Worm (Caenorhabditis elegans) whole organism, L4 larva: Measurements from ENCODE around the gene icln-1.

Source experiments
- F26F4.8 ChIP-seq: fragments of 200-800 bp; sonication (Bioruptor generic); conservative IDR thresholded peaks from 2 replicates; pipeline ENCODE4 v1.3.6; 2022; ENCODE audit warnings: missing genetic modification characterization, missing compliant biosample characterization
- aha-1 ChIP-seq: fragments of 150-350 bp; peaks from one replicate; lab custom pipeline; 2014; ENCODE audit warnings: missing biosample characterization, missing genetic modification characterization
- ama-1 ChIP-seq: fragments of 150-350 bp; optimal IDR thresholded peaks from 2 replicates; lab custom pipeline; 2014; ENCODE audit warnings: inconsistent platforms, mixed read lengths
- dmd-8 ChIP-seq: fragments of 200-800 bp; sonication (Bioruptor generic); IDR thresholded peaks from 2 replicates; pipeline ENCODE4 v1.3.6; 2022; ENCODE audit warnings: missing genetic modification characterization, missing compliant biosample characterization
- fkh-10 ChIP-seq: fragments of 150-350 bp; optimal IDR thresholded peaks from 2 replicates; lab custom pipeline; 2014; ENCODE audit warnings: missing biosample characterization, missing genetic modification reagents, missing genetic modification characterization
- nhr-28 ChIP-seq: fragments of 150-350 bp; optimal IDR thresholded peaks from 2 replicates; lab custom pipeline; 2014; ENCODE audit warnings: missing biosample characterization, missing genetic modification characterization
- nhr-77 ChIP-seq: fragments of 150-350 bp; optimal IDR thresholded peaks from 2 replicates; lab custom pipeline; 2014; ENCODE audit warnings: missing biosample characterization, missing genetic modification characterization
- pqm-1 ChIP-seq: sonication (generic microtip); optimal IDR thresholded peaks from 2 replicates; lab custom pipeline; 2017; ENCODE audit warnings: missing biosample characterization, missing genetic modification characterization
- snpc-4 ChIP-seq: fragments of 150-350 bp; optimal IDR thresholded peaks from 2 replicates; lab custom pipeline; 2014; ENCODE audit warnings: missing biosample characterization, missing genetic modification characterization
- tag-97 ChIP-seq: fragments of 200-800 bp; sonication (Bioruptor generic); IDR thresholded peaks from 2 replicates; pipeline ENCODE4 v1.3.6; 2022; ENCODE audit warnings: missing genetic modification characterization, missing compliant biosample characterization
- unc-62 ChIP-seq, 3 experiments: fragments of 150-350 bp in 1 of 3; sonication (generic microtip); optimal IDR thresholded peaks in 2 of 3; peaks in 1 of 3; 1 replicate in 1 of 3; 2 replicates in 2 of 3; lab custom pipeline; 2014 to 2017; ENCODE audit warnings: missing biosample characterization in 3 of 3, missing genetic modification characterization in 3 of 3, missing genetic modification reagents in 3 of 3, missing genotype in 1 of 3
- zip-2 ChIP-seq: fragments of 150-350 bp; optimal IDR thresholded peaks from 2 replicates; lab custom pipeline; 2014; ENCODE audit warnings: missing biosample characterization, missing genetic modification characterization

DNA sequence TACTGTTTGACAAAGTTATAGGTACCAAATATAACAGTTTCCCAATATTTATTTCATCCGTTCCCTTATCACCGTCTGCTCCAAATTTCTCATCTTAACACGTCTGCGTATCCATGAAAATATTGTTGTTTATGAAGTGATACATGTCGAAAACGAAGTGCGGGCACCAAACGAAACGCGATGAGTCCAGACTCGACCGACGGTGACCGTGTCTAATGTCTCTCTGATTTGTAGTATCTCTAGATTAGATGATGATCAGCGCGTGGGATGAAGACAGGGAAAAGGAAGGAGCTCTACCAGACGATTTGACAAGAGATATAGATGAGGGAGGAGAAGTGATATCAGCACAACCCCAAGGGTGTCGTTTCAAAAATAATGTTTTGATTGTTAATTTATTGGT, 15.3 kb downstream of the icln-1 start:
- no peak for TF ChIP-seq dmd-8
- TF ChIP-seq unc-62 (GFP tag; optimal IDR thresholded peaks at IDR 0.05 in 1 of 2; lab: Kevin White, UChicago) = peak in 1 of 2 experiments; percentile 88
- no peak for TF ChIP-seq unc-62 (tag; optimal IDR thresholded peaks at IDR 0.05; lab: Kevin White, UChicago)
- no peak for TF ChIP-seq snpc-4 (tag; lab: Kevin White, UChicago)
- no peak for TF ChIP-seq fkh-10 (GFP tag; lab: Kevin White, UChicago)
- no peak for TF ChIP-seq nhr-28 (tag; lab: Kevin White, UChicago)
- TF ChIP-seq nhr-77 (tag; lab: Kevin White, UChicago) = no peak
- no peak for TF ChIP-seq pqm-1
- peak; percentile 21 for TF ChIP-seq aha-1 (tag; lab: Kevin White, UChicago)
- TF ChIP-seq F26F4.8 (GFP tag; lab: Robert Waterston, UW) = no peak
- no peak for TF ChIP-seq zip-2 (tag; lab: Kevin White, UChicago)
- no peak for TF ChIP-seq tag-97 (GFP tag; lab: Robert Waterston, UW)
- TF ChIP-seq ama-1 (lab: Kevin White, UChicago) = no peak
